Fruit fly (Drosophila melanogaster) whole organism, embryonic: ENCODE data around the gene KFase.

Experiments used
- Abd-B ChIP-seq: fragments of 200-800 bp; sonication (Bioruptor generic); optimal IDR thresholded peaks from 2 replicates; lab custom pipeline; 2018; ENCODE audit warnings: missing biosample characterization, mild to moderate bottlenecking, missing genetic modification characterization, moderate library complexity
- Bgb ChIP-seq: fragments of 200-800 bp; sonication (Bioruptor generic); IDR thresholded peaks from 2 replicates; pipeline ENCODE4 v1.3.6; 2022; ENCODE audit warnings: missing biosample characterization, missing genetic modification characterization; ENCODE audit not compliant: partially characterized antibody
- CG1233 ChIP-seq: fragments of 200-800 bp; sonication (Bioruptor generic); optimal IDR thresholded peaks from 4 replicates; lab custom pipeline; 2018; ENCODE audit warnings: missing biosample characterization, mild to moderate bottlenecking, missing genetic modification characterization
- CG13424 ChIP-seq: fragments of 200-800 bp; sonication (Bioruptor generic); optimal IDR thresholded peaks from 2 replicates; lab custom pipeline; 2019; ENCODE audit warnings: missing biosample characterization, mild to moderate bottlenecking, missing genetic modification characterization, moderate library complexity
- CG14710 ChIP-seq: fragments of 200-800 bp; sonication (Bioruptor generic); optimal IDR thresholded peaks from 3 replicates; lab custom pipeline; 2019; ENCODE audit warnings: missing biosample characterization, mild to moderate bottlenecking, missing genetic modification characterization, moderate library complexity
- CG15011 ChIP-seq: fragments of 200-800 bp; sonication (Bioruptor generic); optimal IDR thresholded peaks from 3 replicates; lab custom pipeline; 2018; ENCODE audit warnings: missing biosample characterization, mild to moderate bottlenecking, missing genetic modification characterization
- CG15514 ChIP-seq: fragments of 200-800 bp; sonication (Bioruptor generic); optimal IDR thresholded peaks from 3 replicates; lab custom pipeline; 2017; ENCODE audit warnings: missing biosample characterization, missing genetic modification characterization, mild to moderate bottlenecking, moderate library complexity, missing genetic modification reagents
- CG17361 ChIP-seq: fragments of 200-800 bp; sonication (Bioruptor generic); IDR thresholded peaks from 3 replicates; pipeline ENCODE4 v1.3.6; 2022; ENCODE audit warnings: missing biosample characterization, missing genetic modification characterization
- CG17829 ChIP-seq: fragments of 200-800 bp; optimal IDR thresholded peaks from 2 replicates; lab custom pipeline; 2019; ENCODE audit warnings: missing biosample characterization, mild to moderate bottlenecking, missing genetic modification characterization, moderate library complexity
- CG1832 ChIP-seq: fragments of 200-800 bp; sonication (Bioruptor generic); optimal IDR thresholded peaks from 2 replicates; lab custom pipeline; 2017; ENCODE audit warnings: missing biosample characterization, mild to moderate bottlenecking, missing genetic modification characterization, inconsistent platforms
- CG2116 ChIP-seq: fragments of 200-800 bp; sonication (Bioruptor generic); optimal IDR thresholded peaks from 3 replicates; lab custom pipeline; 2018; ENCODE audit warnings: missing biosample characterization, mild to moderate bottlenecking, missing genetic modification characterization
- CG2120 ChIP-seq: fragments of 200-800 bp; sonication (Bioruptor generic); optimal IDR thresholded peaks from 3 replicates; lab custom pipeline; 2016; ENCODE audit warnings: missing biosample characterization, missing genetic modification characterization
- CG2199 ChIP-seq: fragments of 200-800 bp; sonication (Bioruptor generic); IDR thresholded peaks from 3 replicates; pipeline ENCODE4 v1.3.6; 2022; ENCODE audit warnings: missing biosample characterization, missing genetic modification characterization
- CG2889 ChIP-seq: fragments of 200-800 bp; sonication (Bioruptor generic); IDR thresholded peaks from 3 replicates; pipeline ENCODE4 v1.3.6; 2022; ENCODE audit warnings: missing biosample characterization, missing genetic modification characterization
- CG30403 ChIP-seq: fragments of 200-800 bp; sonication (Bioruptor generic); optimal IDR thresholded peaks from 3 replicates; lab custom pipeline; 2016; ENCODE audit warnings: missing biosample characterization, missing genetic modification characterization
- CG31388 ChIP-seq: fragments of 200-800 bp; sonication (Bioruptor generic); optimal IDR thresholded peaks from 2 replicates; lab custom pipeline; 2016; ENCODE audit warnings: missing biosample characterization, missing genetic modification characterization
- CG4617 ChIP-seq: fragments of 200-800 bp; sonication (Bioruptor generic); optimal IDR thresholded peaks from 3 replicates; lab custom pipeline; 2016; ENCODE audit warnings: missing biosample characterization, missing genetic modification characterization, borderline replicate concordance
- CG6791 ChIP-seq: fragments of 200-800 bp; sonication (Bioruptor generic); IDR thresholded peaks from 3 replicates; pipeline ENCODE4 v1.3.6; 2022; ENCODE audit warnings: missing biosample characterization, missing genetic modification characterization; ENCODE audit not compliant: partially characterized antibody
- CoRest ChIP-seq: fragments of 200-800 bp; sonication (Bioruptor generic); optimal IDR thresholded peaks from 3 replicates; lab custom pipeline; 2018; ENCODE audit warnings: missing biosample characterization, mild to moderate bottlenecking, missing genetic modification characterization, moderate library complexity
- Dip3 ChIP-seq: fragments of 200-800 bp; sonication (Bioruptor generic); optimal IDR thresholded peaks from 3 replicates; lab custom pipeline; 2016; ENCODE audit warnings: missing biosample characterization, missing genetic modification characterization
- Fer1 ChIP-seq: fragments of 200-800 bp; sonication (Bioruptor generic); optimal IDR thresholded peaks from 2 replicates; lab custom pipeline; 2017; ENCODE audit warnings: missing biosample characterization, mild to moderate bottlenecking, missing genetic modification characterization
- Fer3 ChIP-seq: fragments of 200-800 bp; sonication (Bioruptor generic); optimal IDR thresholded peaks from 2 replicates; lab custom pipeline; 2018; ENCODE audit warnings: missing biosample characterization, mild to moderate bottlenecking, missing genetic modification characterization, moderate library complexity
- GATAe ChIP-seq: fragments of 200-800 bp; sonication (Bioruptor generic); conservative IDR thresholded peaks from 2 replicates; pipeline ENCODE4 v1.3.6; 2022; ENCODE audit warnings: missing biosample characterization, missing genetic modification characterization
- MBD-R2 ChIP-seq: fragments of 200-800 bp; sonication (Bioruptor generic); IDR thresholded peaks from 2 replicates; pipeline ENCODE4 v1.3.6; 2022; ENCODE audit warnings: missing biosample characterization, missing genetic modification characterization
- MESR4 ChIP-seq: fragments of 200-800 bp; sonication (Bioruptor generic); optimal IDR thresholded peaks from 2 replicates; lab custom pipeline; 2018; ENCODE audit warnings: missing biosample characterization, mild to moderate bottlenecking, missing genetic modification characterization, moderate library complexity
- Pdp1 ChIP-seq, 2 experiments: fragments of 200-800 bp; sonication (Bioruptor generic); optimal IDR thresholded peaks; 3 replicates each; lab custom pipeline; 2016; ENCODE audit warnings: missing biosample characterization in 2 of 2, missing genetic modification characterization in 2 of 2, mild to moderate bottlenecking in 1 of 2, moderate library complexity in 1 of 2
- Scr ChIP-seq: fragments of 200-800 bp; sonication (Bioruptor generic); IDR thresholded peaks from 2 replicates; pipeline ENCODE4 v1.3.6; 2022; ENCODE audit warnings: missing biosample characterization, missing genetic modification characterization; ENCODE audit not compliant: partially characterized antibody
- Sin3A ChIP-seq: fragments of >200 bp; optimal IDR thresholded peaks from 2 replicates; lab custom pipeline; 2018
- Sox102F ChIP-seq: fragments of 200-800 bp; sonication (Bioruptor generic); optimal IDR thresholded peaks from 2 replicates; lab custom pipeline; 2018; ENCODE audit warnings: missing biosample characterization, mild to moderate bottlenecking, missing genetic modification characterization, moderate library complexity
- Stat92E ChIP-seq, 3 experiments: fragments of >200 bp in 2 of 3; fragments of 200-800 bp in 1 of 3; sonication (Bioruptor generic) in 1 of 3; optimal IDR thresholded peaks; 2 replicates each; lab custom pipeline; 2017 to 2019; ENCODE audit warnings: missing biosample characterization in 3 of 3, missing genetic modification characterization in 3 of 3, mild to moderate bottlenecking in 1 of 3, moderate library complexity in 1 of 3
- Taf1 ChIP-seq: fragments of 200-800 bp; sonication (Bioruptor generic); IDR thresholded peaks from 2 replicates; pipeline ENCODE4 v1.3.6; 2022; ENCODE audit warnings: missing biosample characterization, missing genetic modification characterization
- Xrp1 ChIP-seq: fragments of 200-800 bp; sonication (Bioruptor generic); IDR thresholded peaks from 2 replicates; pipeline ENCODE4 v1.3.6; 2022; ENCODE audit warnings: missing biosample characterization, missing genetic modification characterization
- YL-1 ChIP-seq: fragments of 200-800 bp; sonication (Bioruptor generic); optimal IDR thresholded peaks from 3 replicates; lab custom pipeline; 2017; ENCODE audit warnings: missing biosample characterization, mild to moderate bottlenecking, missing genetic modification characterization
- ap ChIP-seq: fragments of 200-800 bp; sonication (Bioruptor generic); IDR thresholded peaks from 2 replicates; pipeline ENCODE4 v1.3.6; 2022; ENCODE audit warnings: missing biosample characterization, missing genetic modification characterization
- bsh ChIP-seq, 2 experiments: fragments of 200-800 bp; sonication (Bioruptor generic); optimal IDR thresholded peaks; 2 replicates each; lab custom pipeline; 2017 to 2018; ENCODE audit warnings: mild to moderate bottlenecking in 2 of 2, missing biosample characterization in 2 of 2, missing genetic modification characterization in 2 of 2, moderate library complexity in 1 of 2
- chif ChIP-seq, 2 experiments: fragments of 200-800 bp; sonication (Bioruptor generic); optimal IDR thresholded peaks; 3 replicates each; lab custom pipeline; 2016; ENCODE audit warnings: missing biosample characterization in 2 of 2, missing genetic modification characterization in 2 of 2
- eve ChIP-seq, 2 experiments: fragments of >200 bp; optimal IDR thresholded peaks; 2 replicates each; lab custom pipeline; 2017; ENCODE audit warnings: missing biosample characterization in 2 of 2, missing genetic modification characterization in 2 of 2
- hbn ChIP-seq: fragments of 200-800 bp; sonication (Bioruptor generic); IDR thresholded peaks from 2 replicates; pipeline ENCODE4 v1.3.6; 2022; ENCODE audit warnings: missing biosample characterization, missing genetic modification characterization; ENCODE audit not compliant: partially characterized antibody
- nmo ChIP-seq: fragments of 200-800 bp; sonication (Bioruptor generic); optimal IDR thresholded peaks from 2 replicates; lab custom pipeline; 2018; ENCODE audit warnings: missing biosample characterization, mild to moderate bottlenecking, missing genetic modification characterization, moderate library complexity
- pb ChIP-seq: fragments of 200-800 bp; sonication (Bioruptor generic); optimal IDR thresholded peaks from 3 replicates; lab custom pipeline; 2016; ENCODE audit warnings: missing biosample characterization, missing genetic modification characterization
- pzg ChIP-seq: fragments of 200-800 bp; sonication (Bioruptor generic); optimal IDR thresholded peaks from 3 replicates; lab custom pipeline; 2018; ENCODE audit warnings: missing biosample characterization, mild to moderate bottlenecking, missing genetic modification characterization, moderate library complexity
- ro ChIP-seq: fragments of 200-800 bp; sonication (Bioruptor generic); IDR thresholded peaks from 2 replicates; pipeline ENCODE4 v1.3.6; 2022; ENCODE audit warnings: missing biosample characterization, missing genetic modification characterization
- row ChIP-seq: fragments of 200-800 bp; sonication (Bioruptor generic); IDR thresholded peaks from 3 replicates; pipeline ENCODE4 v1.3.6; 2022; ENCODE audit warnings: missing biosample characterization, missing genetic modification characterization
- tap ChIP-seq: fragments of 200-800 bp; optimal IDR thresholded peaks from 3 replicates; lab custom pipeline; 2019; ENCODE audit warnings: missing biosample characterization, mild to moderate bottlenecking, missing genetic modification characterization, moderate library complexity
- tna ChIP-seq: fragments of 200-800 bp; sonication (Bioruptor generic); IDR thresholded peaks from 2 replicates; pipeline ENCODE4 v1.3.6; 2022; ENCODE audit warnings: missing biosample characterization, missing genetic modification characterization; ENCODE audit not compliant: partially characterized antibody
- trem ChIP-seq: fragments of 200-800 bp; optimal IDR thresholded peaks from 3 replicates; lab custom pipeline; 2019; ENCODE audit warnings: missing biosample characterization, mild to moderate bottlenecking, missing genetic modification characterization, moderate library complexity
- tx ChIP-seq: fragments of 200-800 bp; sonication (Bioruptor generic); optimal IDR thresholded peaks from 2 replicates; lab custom pipeline; 2016; ENCODE audit warnings: missing biosample characterization, missing genetic modification characterization
- zen ChIP-seq: fragments of 200-800 bp; sonication (Bioruptor generic); optimal IDR thresholded peaks from 3 replicates; lab custom pipeline; 2018; ENCODE audit warnings: missing biosample characterization, mild to moderate bottlenecking, missing genetic modification characterization, moderate library complexity
- zfh1 ChIP-seq: fragments of 200-800 bp; sonication (Bioruptor generic); IDR thresholded peaks from 3 replicates; pipeline ENCODE4 v1.3.6; 2022; ENCODE audit warnings: missing biosample characterization, missing genetic modification characterization

Gene KFase

dm6 chr2L:6479226-6479906, 9.2 kb downstream of the KFase start (continued):
- TF ChIP-seq CG2199 (no peak), CG31388 (no peak), pb (GFP tag; lab: Kevin White, UChicago) (no peak), GATAe (no peak), CG15011 (peak; percentile 34), CG2120 (peak; percentile 30), zfh1 (GFP tag; lab: Robert Waterston, UW) (no peak), eve (GFP tag; optimal IDR thresholded peaks at IDR 0.05; lab: Kevin White, UChicago) (no peak), CG2116 (no peak), ap (GFP tag; lab: Robert Waterston, UW) (no peak), CG30403 (GFP tag; lab: Kevin White, UChicago) (peak; percentile 18), CG4617 (GFP tag; lab: Kevin White, UChicago) (no peak), MESR4 (GFP tag; lab: Kevin White, UChicago) (no peak), nmo (GFP tag; lab: Kevin White, UChicago) (peak; percentile 1), ro (GFP tag; lab: Robert Waterston, UW) (no peak), row (GFP tag; lab: Robert Waterston, UW) (peak; percentile 36; the same call in 2 of the 3 replicates), zen (tag; lab: Kevin White, UChicago) (no peak), CG2889 (no peak), Dip3 (GFP tag; lab: Kevin White, UChicago) (no peak), CG14710 (tag; lab: Kevin White, UChicago) (peak; percentile 14)

dm6 chr2L:6476753-6477152, 11.8 kb downstream of the KFase start, which contains the start of gene CG9536:
CG9536 (minus strand) TSS chr2L:6476975.
- TF ChIP-seq Sin3A (lab: Kevin White, UChicago) (peak; percentile 4), chif (GFP tag; optimal IDR thresholded peaks at IDR 0.05; lab: Kevin White, UChicago) (no peak), Pdp1 (GFP tag; optimal IDR thresholded peaks at IDR 0.05; lab: Kevin White, UChicago) (peak in 1 of 2 experiments; percentile 20), hbn (GFP tag; lab: Robert Waterston, UW) (0 out of 2 replicates have a peak, but pooled peaks have one; percentile 16), CoRest (tag; lab: Kevin White, UChicago) (no peak), CG1832 (no peak), CG15514 (GFP tag; lab: Kevin White, UChicago) (peak; percentile 28), tx (GFP tag; lab: Kevin White, UChicago) (no peak), Xrp1 (0 out of 2 replicates have a peak, but pooled peaks have one; percentile 14), Abd-B (GFP tag; lab: Kevin White, UChicago) (no peak), CG13424 (tag; lab: Kevin White, UChicago) (no peak), tap (no peak), MBD-R2 (peak; percentile 69), CG6791 (GFP tag; lab: Robert Waterston, UW) (peak; percentile 24; the same call in 1 of the 3 replicates), Stat92E (GFP tag; optimal IDR thresholded peaks at IDR 0.05; lab: Kevin White, UChicago) (peak in 1 of 3 experiments; percentile 36), CG1233 (no peak), YL-1 (peak; percentile 82), bsh (GFP tag; optimal IDR thresholded peaks at IDR 0.05; lab: Kevin White, UChicago) (no peak), CG17361 (GFP tag; lab: Robert Waterston, UW) (no peak), pzg (peak; percentile 77), Bgb (GFP tag; lab: Robert Waterston, UW) (peak; percentile 62), trem (tag; lab: Kevin White, UChicago) (peak; percentile 47), Fer1 (GFP tag; lab: Kevin White, UChicago) (peak; percentile 8), CG17829 (tag; lab: Kevin White, UChicago) (peak; percentile 14), Sox102F (GFP tag; lab: Kevin White, UChicago) (no peak), Taf1 (GFP tag; lab: Robert Waterston, UW) (no peak), Scr (GFP tag; lab: Robert Waterston, UW) (peak; percentile 61), ro (GFP tag; lab: Robert Waterston, UW) (no peak), tna (GFP tag; lab: Robert Waterston, UW) (no peak; the same call in 1 of the 2 replicates), Fer3 (tag; lab: Kevin White, UChicago) (no peak)
